Worm (Caenorhabditis elegans): ENCODE data around the gene col-85.
A peak's percentile ranks its signal among the peaks of the same experiment; 100 is the strongest.

The col-85 gene

DNA sequence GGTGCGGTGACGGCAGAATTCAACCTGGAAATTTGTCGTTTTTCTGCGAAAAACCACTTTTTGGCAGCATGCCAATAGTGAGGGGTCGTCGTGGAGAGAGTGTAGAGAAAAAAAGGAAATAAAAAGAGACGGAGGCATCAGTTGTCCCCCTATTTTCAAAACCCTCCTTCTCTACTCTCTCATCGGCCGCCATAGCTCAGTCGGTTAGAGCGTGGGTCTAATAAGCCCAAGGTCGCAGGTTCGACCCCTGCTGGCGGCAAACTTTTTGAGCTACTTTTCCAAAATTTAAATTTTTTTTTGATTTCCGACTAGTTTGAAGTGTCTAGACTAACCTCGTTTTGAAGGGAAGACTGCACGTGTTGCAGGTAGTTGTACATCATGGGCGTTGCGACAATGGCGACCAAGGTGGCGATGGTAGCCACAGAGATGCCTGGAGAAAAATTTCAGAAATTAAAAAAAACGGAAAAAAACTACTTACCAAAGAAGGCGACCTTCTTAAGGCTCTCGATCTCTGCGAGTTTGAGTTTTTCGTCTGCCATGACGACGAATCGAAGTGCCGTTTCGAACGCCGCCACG is at the start of gene col-85 (continued):
- peak in 1 of 2 experiments; percentile 79 for TF ChIP-seq unc-62 (GFP tag; optimal IDR thresholded peaks at IDR 0.05 in 1 of 2)
- TF ChIP-seq unc-62 (tag; optimal IDR thresholded peaks at IDR 0.05), result no peak
- TF ChIP-seq zip-2 (tag; optimal IDR thresholded peaks at IDR 0.05), result peak; percentile 60
- TF ChIP-seq Y5F2A.4 (GFP tag; optimal IDR thresholded peaks at IDR 0.05), result peak; percentile 79
- peak; percentile 87 for TF ChIP-seq rbr-2 (tag; optimal IDR thresholded peaks at IDR 0.05)
- TF ChIP-seq egl-43 (GFP tag; IDR thresholded peaks at IDR 0.05), result peak; percentile 98
- TF ChIP-seq nhr-48 (tag; optimal IDR thresholded peaks at IDR 0.05), result peak; percentile 67
- TF ChIP-seq lin-15B (tag; optimal IDR thresholded peaks at IDR 0.05), result no peak
- TF ChIP-seq pqm-1 (tag; optimal IDR thresholded peaks at IDR 0.05), result no peak
- TF ChIP-seq madf-9 (GFP tag; conservative IDR thresholded peaks at IDR 0.05), result peak; percentile 87
- TF ChIP-seq dpl-1 (GFP tag; optimal IDR thresholded peaks at IDR 0.05), result peak; percentile 59
- TF ChIP-seq aha-1 (tag), result peak; percentile 94
- TF ChIP-seq Y48G9A.11 (GFP tag; IDR thresholded peaks at IDR 0.05), result peak; percentile 87
- TF ChIP-seq T26A8.4 (GFP tag; IDR thresholded peaks at IDR 0.05), result peak; percentile 92
- no peak for TF ChIP-seq mep-1 (tag; optimal IDR thresholded peaks at IDR 0.05)
- peak; percentile 83 for TF ChIP-seq mes-2 (tag; optimal IDR thresholded peaks at IDR 0.05; ENCODE audit: poor library complexity, severe bottlenecking)
- TF ChIP-seq egl-27 (tag; optimal IDR thresholded peaks at IDR 0.05), result no peak
- peak; percentile 78 for TF ChIP-seq ceh-20 (GFP tag; IDR thresholded peaks at IDR 0.05)
- peak; percentile 91 for TF ChIP-seq arid-1 (GFP tag; conservative IDR thresholded peaks at IDR 0.05)
- TF ChIP-seq snpc-4 (tag; optimal IDR thresholded peaks at IDR 0.05), result peak; percentile 71
- peak; percentile 95 for TF ChIP-seq dmd-8 (GFP tag; IDR thresholded peaks at IDR 0.05)
- no peak for TF ChIP-seq daf-19 (GFP tag; conservative IDR thresholded peaks at IDR 0.05)
- no peak for TF ChIP-seq ceh-62 (tag; optimal IDR thresholded peaks at IDR 0.05)
- no peak for TF ChIP-seq ceh-28 (tag; optimal IDR thresholded peaks at IDR 0.05)
- TF ChIP-seq ceh-44 (GFP tag; IDR thresholded peaks at IDR 0.05), result peak; percentile 92
- TF ChIP-seq unc-39 (tag; optimal IDR thresholded peaks at IDR 0.05), result no peak
- TF ChIP-seq spr-1 (tag; optimal IDR thresholded peaks at IDR 0.05), result peak; percentile 79
- TF ChIP-seq cey-2 (tag; optimal IDR thresholded peaks at IDR 0.05; ENCODE audit: borderline replicate concordance, insufficient read depth), result no peak
- peak; percentile 71 for TF ChIP-seq ztf-7 (tag; optimal IDR thresholded peaks at IDR 0.05)
- TF ChIP-seq nhr-111 (GFP tag; optimal IDR thresholded peaks at IDR 0.05), result peak; percentile 73
- TF ChIP-seq lin-1 (GFP tag; IDR thresholded peaks at IDR 0.05), result peak; percentile 89
- peak; percentile 87 for TF ChIP-seq dmd-9 (GFP tag; IDR thresholded peaks at IDR 0.05)
- peak; percentile 21 for TF ChIP-seq R02D3.7 (tag; optimal IDR thresholded peaks at IDR 0.05)
- peak in 1 of 2 experiments; percentile 59 for TF ChIP-seq mdl-1 (tag; optimal IDR thresholded peaks at IDR 0.05)
- TF ChIP-seq zfp-3 (GFP tag; conservative IDR thresholded peaks at IDR 0.05), result peak; percentile 73
- no peak for TF ChIP-seq nhr-76 (tag; optimal IDR thresholded peaks at IDR 0.05)
- no peak for TF ChIP-seq ceh-82 (tag; optimal IDR thresholded peaks at IDR 0.05)
- peak; percentile 73; the same call in 1 of the 2 replicates for TF ChIP-seq Y75B8A.6 (GFP tag; IDR thresholded peaks at IDR 0.05)
- peak; percentile 78; the same call in 1 of the 2 replicates for TF ChIP-seq nhr-42 (GFP tag; IDR thresholded peaks at IDR 0.05)
- peak; percentile 93 for TF ChIP-seq ZK337.2 (GFP tag; IDR thresholded peaks at IDR 0.05)
- TF ChIP-seq daf-12 (tag; optimal IDR thresholded peaks at IDR 0.05), result no peak
- TF ChIP-seq nhr-28 (tag; optimal IDR thresholded peaks at IDR 0.05), result peak; percentile 48
- peak; percentile 79 for TF ChIP-seq mdt-29 (GFP tag; IDR thresholded peaks at IDR 0.05)
- no peak for TF ChIP-seq nhr-25 (tag; optimal IDR thresholded peaks at IDR 0.05; ENCODE audit: borderline replicate concordance, insufficient read depth)
- peak; percentile 82 for TF ChIP-seq duxl-1 (tag; optimal IDR thresholded peaks at IDR 0.05; ENCODE audit: poor library complexity)
- peak; percentile 76 for TF ChIP-seq gei-8 (GFP tag; optimal IDR thresholded peaks at IDR 0.05)
- no peak for TF ChIP-seq ztf-11 (tag; optimal IDR thresholded peaks at IDR 0.05)
- peak; percentile 74 for TF ChIP-seq lin-13 (GFP tag; optimal IDR thresholded peaks at IDR 0.05)
- peak; percentile 65 for TF ChIP-seq hlh-30 (tag; optimal IDR thresholded peaks at IDR 0.05; ENCODE audit: insufficient read depth)
- no peak for TF ChIP-seq fos-1 (tag; optimal IDR thresholded peaks at IDR 0.05)
- TF ChIP-seq nhr-41 (GFP tag; IDR thresholded peaks at IDR 0.05), result peak; percentile 94

Data from whole organism, L4 larva.